Worm (Caenorhabditis elegans) whole organism, late embryonic: ENCODE results near the gene clc-12.
A peak's percentile ranks its signal among the peaks of the same experiment; 100 is the strongest.

ENCODE experiments used
- C38D4.7 ChIP-seq: fragments of 200-800 bp; sonication (Bioruptor generic); optimal IDR thresholded peaks from 2 replicates; lab custom pipeline; 2018; ENCODE audit warnings: mild to moderate bottlenecking, missing genetic modification characterization, moderate library complexity, missing compliant biosample characterization
- F13H6.1 ChIP-seq: sonication (generic microtip); optimal IDR thresholded peaks from 2 replicates; lab custom pipeline; 2016; ENCODE audit warnings: missing genetic modification characterization, missing compliant biosample characterization
- K09A11.1 ChIP-seq: sonication (generic microtip); optimal IDR thresholded peaks from 2 replicates; lab custom pipeline; 2017; ENCODE audit warnings: antibody characterized with exemption, mild to moderate bottlenecking, missing genetic modification characterization, missing compliant biosample characterization; ENCODE audit not compliant: insufficient read depth
- ahr-1 ChIP-seq: sonication (generic microtip); optimal IDR thresholded peaks from 2 replicates; lab custom pipeline; 2016; ENCODE audit warnings: missing genetic modification characterization, missing compliant biosample characterization
- ceh-14 ChIP-seq: sonication (generic microtip); optimal IDR thresholded peaks from 2 replicates; lab custom pipeline; 2016; ENCODE audit warnings: missing genotype, missing genetic modification characterization, missing compliant biosample characterization
- ceh-18 ChIP-seq: sonication (generic microtip); optimal IDR thresholded peaks from 2 replicates; lab custom pipeline; 2016; ENCODE audit warnings: missing genetic modification characterization, missing compliant biosample characterization
- ceh-19 ChIP-seq: fragments of 200-800 bp; sonication (Bioruptor generic); optimal IDR thresholded peaks from 2 replicates; lab custom pipeline; 2018; ENCODE audit warnings: mild to moderate bottlenecking, missing genetic modification characterization, missing compliant biosample characterization
- ceh-2 ChIP-seq: sonication (generic microtip); optimal IDR thresholded peaks from 2 replicates; lab custom pipeline; 2016; ENCODE audit warnings: missing genotype, missing genetic modification characterization, missing compliant biosample characterization
- ceh-22 ChIP-seq: sonication (generic microtip); optimal IDR thresholded peaks from 2 replicates; lab custom pipeline; 2017; ENCODE audit warnings: missing biosample characterization, missing genetic modification characterization
- ceh-24 ChIP-seq: sonication (generic microtip); optimal IDR thresholded peaks from 2 replicates; lab custom pipeline; 2016; ENCODE audit warnings: mild to moderate bottlenecking, missing genetic modification characterization, missing compliant biosample characterization
- ceh-30 ChIP-seq: fragments of 150-350 bp; optimal IDR thresholded peaks from 2 replicates; lab custom pipeline; 2014; ENCODE audit warnings: missing biosample characterization, missing genetic modification characterization
- ceh-34 ChIP-seq: sonication (generic microtip); optimal IDR thresholded peaks from 2 replicates; lab custom pipeline; 2016; ENCODE audit warnings: mild to moderate bottlenecking, missing genetic modification characterization, missing compliant biosample characterization
- ceh-45 ChIP-seq: fragments of 200-800 bp; sonication (Bioruptor generic); IDR thresholded peaks from 2 replicates; pipeline ENCODE4 v1.3.6; 2022; ENCODE audit warnings: missing genetic modification reagents, missing genetic modification characterization, missing compliant biosample characterization
- ceh-48 ChIP-seq: sonication (generic microtip); optimal IDR thresholded peaks from 2 replicates; lab custom pipeline; 2016; ENCODE audit warnings: missing genetic modification characterization, inconsistent platforms, missing compliant biosample characterization
- che-1 ChIP-seq: sonication (generic microtip); optimal IDR thresholded peaks from 2 replicates; lab custom pipeline; 2016; ENCODE audit warnings: mild to moderate bottlenecking, missing genetic modification characterization, missing compliant biosample characterization
- dmd-4 ChIP-seq: sonication (generic microtip); optimal IDR thresholded peaks from 2 replicates; lab custom pipeline; 2016; ENCODE audit warnings: borderline replicate concordance, missing genetic modification characterization, missing compliant biosample characterization
- elt-4 ChIP-seq: sonication (generic microtip); optimal IDR thresholded peaks from 2 replicates; lab custom pipeline; 2016; ENCODE audit warnings: missing genetic modification characterization, missing compliant biosample characterization
- ets-4 ChIP-seq: sonication (generic microtip); optimal IDR thresholded peaks from 2 replicates; lab custom pipeline; 2016; ENCODE audit warnings: missing genetic modification characterization, missing compliant biosample characterization
- eyg-1 ChIP-seq: sonication (generic microtip); optimal IDR thresholded peaks from 2 replicates; lab custom pipeline; 2016; ENCODE audit warnings: missing genotype, missing genetic modification characterization, missing compliant biosample characterization
- fkh-6 ChIP-seq: sonication (generic microtip); optimal IDR thresholded peaks from 2 replicates; lab custom pipeline; 2016; ENCODE audit warnings: missing genetic modification characterization, missing compliant biosample characterization
- hlh-15 ChIP-seq: sonication (generic microtip); optimal IDR thresholded peaks from 2 replicates; lab custom pipeline; 2016; ENCODE audit warnings: missing genetic modification characterization, missing compliant biosample characterization
- hlh-6 ChIP-seq: sonication (generic microtip); optimal IDR thresholded peaks from 2 replicates; lab custom pipeline; 2016; ENCODE audit warnings: missing genotype, missing genetic modification characterization, missing compliant biosample characterization
- madf-2 ChIP-seq: sonication (generic microtip); optimal IDR thresholded peaks from 2 replicates; lab custom pipeline; 2017; ENCODE audit warnings: missing genetic modification characterization, missing compliant biosample characterization
- mec-3 ChIP-seq: sonication (generic microtip); optimal IDR thresholded peaks from 2 replicates; lab custom pipeline; 2016; ENCODE audit warnings: borderline replicate concordance, missing genetic modification characterization, missing compliant biosample characterization
- nfya-1 ChIP-seq: sonication (generic microtip); optimal IDR thresholded peaks from 2 replicates; lab custom pipeline; 2017; ENCODE audit warnings: missing genetic modification characterization, mild to moderate bottlenecking, missing compliant biosample characterization, antibody characterized with exemption, moderate library complexity
- nhr-11 ChIP-seq: fragments of 150-350 bp; optimal IDR thresholded peaks from 2 replicates; lab custom pipeline; 2014; ENCODE audit warnings: missing biosample characterization, missing genetic modification characterization
- nhr-232 ChIP-seq: sonication (generic microtip); optimal IDR thresholded peaks from 2 replicates; lab custom pipeline; 2016; ENCODE audit warnings: missing genetic modification characterization, missing compliant biosample characterization
- npax-4 ChIP-seq: sonication (generic microtip); optimal IDR thresholded peaks from 2 replicates; lab custom pipeline; 2016; ENCODE audit warnings: missing genetic modification characterization, missing compliant biosample characterization
- pag-3 ChIP-seq: sonication (generic microtip); optimal IDR thresholded peaks from 2 replicates; lab custom pipeline; 2016; ENCODE audit warnings: missing compliant biosample characterization, missing genetic modification characterization, borderline replicate concordance
- pat-9 ChIP-seq: fragments of 200-800 bp; sonication (Bioruptor generic); optimal IDR thresholded peaks from 2 replicates; lab custom pipeline; 2018; ENCODE audit warnings: mild to moderate bottlenecking, missing genetic modification characterization, moderate library complexity, missing compliant biosample characterization
- pha-4 ChIP-seq: fragments of 150-350 bp; optimal IDR thresholded peaks from 2 replicates; lab custom pipeline; 2018; ENCODE audit warnings: missing biosample characterization, missing genetic modification reagents, missing genetic modification characterization
- pqm-1 ChIP-seq: sonication (generic microtip); optimal IDR thresholded peaks from 2 replicates; lab custom pipeline; 2016; ENCODE audit warnings: missing genetic modification characterization, missing compliant biosample characterization
- ref-2 ChIP-seq: sonication (generic microtip); optimal IDR thresholded peaks from 2 replicates; lab custom pipeline; 2016; ENCODE audit warnings: missing genetic modification characterization, missing compliant biosample characterization
- sdc-2 ChIP-seq: sonication (generic microtip); optimal IDR thresholded peaks from 2 replicates; lab custom pipeline; 2016; ENCODE audit warnings: missing genotype, missing genetic modification characterization, missing compliant biosample characterization
- sox-4 ChIP-seq: sonication (generic microtip); optimal IDR thresholded peaks from 2 replicates; lab custom pipeline; 2017; ENCODE audit warnings: mild to moderate bottlenecking, missing genetic modification characterization, inconsistent platforms, missing compliant biosample characterization
- tbx-7 ChIP-seq: sonication (generic microtip); optimal IDR thresholded peaks from 2 replicates; lab custom pipeline; 2016; ENCODE audit warnings: missing genotype, missing genetic modification characterization, missing compliant biosample characterization
- ttx-3 ChIP-seq: sonication (generic microtip); optimal IDR thresholded peaks from 2 replicates; lab custom pipeline; 2016; ENCODE audit warnings: missing genetic modification reagents, missing genetic modification characterization, missing compliant biosample characterization
- unc-3 ChIP-seq, 2 experiments: fragments of 200-800 bp in 1 of 2; sonication (Bioruptor generic) in 1 of 2; sonication (generic microtip) in 1 of 2; conservative IDR thresholded peaks in 1 of 2; optimal IDR thresholded peaks in 1 of 2; 2 replicates each; pipeline versions ENCODE4 v1.3.6 to Lab custom; 2016 to 2022; ENCODE audit warnings: missing compliant biosample characterization in 2 of 2, missing genetic modification characterization in 2 of 2, missing genetic modification reagents in 1 of 2
- unc-42 ChIP-seq: sonication (generic microtip); optimal IDR thresholded peaks from 2 replicates; lab custom pipeline; 2016; ENCODE audit warnings: missing genotype, missing genetic modification characterization, missing compliant biosample characterization
- unc-55 ChIP-seq: sonication (generic microtip); optimal IDR thresholded peaks from 2 replicates; lab custom pipeline; 2017; ENCODE audit warnings: missing biosample characterization, missing genetic modification reagents, missing genetic modification characterization
- unc-86 ChIP-seq: sonication (generic microtip); optimal IDR thresholded peaks from 2 replicates; lab custom pipeline; 2016; ENCODE audit warnings: missing genetic modification characterization, missing compliant biosample characterization
- zip-5 ChIP-seq: sonication (generic microtip); optimal IDR thresholded peaks from 2 replicates; lab custom pipeline; 2016; ENCODE audit warnings: missing genetic modification characterization, missing compliant biosample characterization

The clc-12 gene

DNA sequence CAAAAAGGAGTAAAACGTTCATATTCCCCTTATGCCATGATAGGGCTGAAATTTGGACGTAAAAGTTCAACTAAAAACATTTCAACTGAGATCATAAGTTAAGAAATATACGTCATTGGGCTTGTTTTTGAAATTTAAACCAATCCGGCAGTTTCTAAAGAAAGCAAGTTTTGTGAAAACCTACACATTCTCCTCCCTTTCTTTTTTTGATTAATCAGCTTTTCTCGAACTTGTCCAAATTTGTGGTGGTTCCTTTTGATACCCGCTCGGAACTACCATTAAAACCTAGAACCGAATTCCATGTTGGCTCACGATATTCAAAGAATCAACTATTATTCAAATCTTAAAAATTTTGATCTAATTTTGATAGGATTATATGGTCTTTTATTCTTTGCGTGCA is 28.8 kb downstream of the clc-12 start, which contains the start of gene srz-54:
Gene srz-54, plus strand, starts transcription at position 301 of the 400 bp plus-strand sequence.
- no peak for TF ChIP-seq ceh-19 (GFP tag; lab: Kevin White, UChicago)
- no peak for TF ChIP-seq ceh-30 (tag; lab: Kevin White, UChicago)
- TF ChIP-seq ceh-34 (tag; lab: Kevin White, UChicago) = no peak
- TF ChIP-seq nhr-232 (tag; lab: Kevin White, UChicago) = no peak

DNA sequence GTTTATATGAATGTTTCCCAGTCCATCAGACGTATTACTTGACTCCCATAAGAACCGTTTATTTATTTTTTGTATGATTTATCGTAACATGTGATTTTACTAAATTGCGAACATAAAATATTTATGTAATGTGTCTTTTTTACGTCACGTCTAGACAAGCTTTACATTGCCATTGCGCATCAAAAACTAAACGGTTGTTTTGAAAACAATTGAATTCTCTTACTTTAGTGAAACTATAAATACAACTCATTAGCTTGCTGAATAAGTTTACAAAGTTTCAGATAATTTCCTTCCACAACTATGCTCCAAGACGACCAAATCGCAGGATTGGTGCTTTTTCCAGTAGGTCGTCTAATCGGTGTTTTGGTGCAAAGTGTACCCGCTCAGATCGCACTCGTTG is 34.3 kb downstream of the clc-12 start, which contains the start of gene srx-54:
Gene srx-54, plus strand, starts transcription at position 301 of the 400 bp plus-strand sequence.
- TF ChIP-seq eyg-1 = no peak
- TF ChIP-seq fkh-6 = no peak
- no peak for TF ChIP-seq ets-4
- no peak for TF ChIP-seq pat-9 (tag; lab: Kevin White, UChicago)
- no peak for TF ChIP-seq unc-86
- no peak for TF ChIP-seq ceh-48 (tag; lab: Kevin White, UChicago)
- no peak for TF ChIP-seq dmd-4 (tag; lab: Kevin White, UChicago)
- no peak for TF ChIP-seq C38D4.7 (GFP tag; lab: Kevin White, UChicago)

DNA sequence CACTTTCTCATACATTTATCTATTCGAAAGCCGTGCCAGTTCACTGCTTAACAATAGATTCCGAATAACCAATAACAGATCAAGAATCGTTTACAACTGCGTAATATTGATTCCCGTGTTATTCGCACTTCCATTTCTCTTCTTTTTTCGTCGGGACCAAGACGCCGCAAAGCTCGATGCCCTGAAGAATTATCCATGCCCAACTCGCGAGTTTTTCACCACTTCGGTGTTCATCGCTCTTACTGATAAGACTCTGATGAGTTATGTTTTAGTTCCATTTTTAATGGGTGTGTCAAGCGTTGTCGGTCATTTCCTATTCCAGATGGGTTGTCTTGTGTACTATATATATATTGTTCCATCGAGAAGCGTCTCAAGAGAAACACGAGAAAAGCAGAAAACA is 35.9 kb downstream of the clc-12 start:
- TF ChIP-seq zip-5 (tag; lab: Kevin White, UChicago) (no peak), ceh-30 (tag; lab: Kevin White, UChicago) (no peak), madf-2 (tag; lab: Kevin White, UChicago) (no peak)

DNA sequence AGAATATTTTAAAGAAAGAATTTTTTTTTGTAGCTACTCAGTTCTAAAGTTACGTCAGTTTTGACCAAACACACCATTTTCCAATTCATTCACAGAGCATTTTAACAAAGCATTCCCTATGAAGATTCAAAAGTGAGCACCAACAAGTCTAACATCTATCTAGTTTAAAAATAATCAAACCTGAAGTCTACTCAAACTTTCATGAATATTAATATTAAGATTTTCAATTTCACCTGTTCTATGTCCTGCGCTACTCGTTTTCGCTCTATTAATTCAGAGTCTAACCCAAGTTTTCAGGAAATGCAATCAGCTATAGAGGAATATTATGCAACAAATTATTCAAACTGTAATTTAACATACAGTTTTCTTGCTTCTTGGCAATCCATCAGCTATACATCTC is 37.1 kb downstream of the clc-12 start, which contains the start of gene srh-119:
Gene srh-119, plus strand, starts transcription at position 301 of the 400 bp plus-strand sequence.
- TF ChIP-seq elt-4 (no peak), unc-42 (tag; lab: Kevin White, UChicago) (no peak), nhr-232 (tag; lab: Kevin White, UChicago) (no peak), npax-4 (no peak), ets-4 (no peak), hlh-15 (tag; lab: Kevin White, UChicago) (no peak), ttx-3 (tag; lab: Kevin White, UChicago) (no peak), ref-2 (tag; lab: Kevin White, UChicago) (no peak), hlh-6 (no peak), nfya-1 (no peak), ceh-24 (tag; lab: Kevin White, UChicago) (no peak), unc-3 (GFP tag; conservative IDR thresholded peaks at IDR 0.05; lab: Robert Waterston, UW) (no peak), unc-3 (tag; optimal IDR thresholded peaks at IDR 0.05; lab: Kevin White, UChicago) (no peak), K09A11.1 (tag; lab: Kevin White, UChicago) (no peak), F13H6.1 (tag; lab: Kevin White, UChicago) (no peak), ahr-1 (tag; lab: Kevin White, UChicago) (no peak)

DNA sequence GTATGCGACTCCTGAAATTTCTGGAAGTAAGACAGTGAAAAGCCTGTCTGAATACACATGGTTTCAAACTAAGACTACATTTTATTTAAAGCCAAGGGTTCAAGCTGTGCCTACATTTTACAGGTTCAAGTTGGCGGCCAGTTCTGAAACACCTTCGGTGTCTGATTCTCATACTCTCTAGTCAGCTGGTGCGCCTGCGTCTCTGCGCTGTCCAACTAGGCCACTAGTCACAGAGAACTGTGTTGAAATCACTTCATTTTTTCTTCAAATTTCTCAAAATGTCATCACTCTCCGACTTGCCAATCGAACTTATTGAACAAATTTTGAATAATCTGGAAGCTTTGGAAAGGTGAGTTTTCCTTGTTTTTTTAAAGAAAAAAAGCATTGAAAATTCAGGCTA is 42.6 kb downstream of the clc-12 start, which contains the start of gene fbxa-90:
Gene fbxa-90, plus strand, starts transcription at position 179 of the 400 bp plus-strand sequence.
- no peak for TF ChIP-seq ahr-1 (tag; lab: Kevin White, UChicago)
- TF ChIP-seq unc-55 (GFP tag; lab: Kevin White, UChicago) = no peak
- no peak for TF ChIP-seq C38D4.7 (GFP tag; lab: Kevin White, UChicago)
- TF ChIP-seq npax-4 = no peak
- TF ChIP-seq ceh-45 = no peak

DNA sequence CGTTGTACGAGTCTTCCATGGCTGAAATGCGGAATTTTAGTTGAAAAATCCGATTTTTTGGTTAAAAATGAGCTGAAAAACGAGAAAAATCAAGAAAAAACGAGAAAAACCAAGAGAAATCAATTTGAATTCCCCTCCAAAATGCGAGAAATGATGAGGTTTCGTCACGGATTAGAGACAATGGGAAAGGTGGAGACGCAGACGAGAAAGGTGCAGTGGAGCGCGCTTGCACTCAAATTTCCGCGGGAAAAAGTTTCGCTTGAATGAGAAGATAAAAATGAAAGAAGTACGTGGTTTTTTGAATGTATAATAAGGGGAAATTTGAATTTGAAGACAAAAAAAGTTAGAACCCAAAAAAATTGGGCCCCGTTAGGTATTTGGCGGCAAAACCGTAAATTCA is 43.5 kb downstream of the clc-12 start, which contains the start of gene efl-1:
Gene efl-1, minus strand, starts transcription at position 21 of the 400 bp plus-strand sequence.
- TF ChIP-seq nhr-232 (tag; lab: Kevin White, UChicago) (no peak), eyg-1 (no peak), mec-3 (tag; lab: Kevin White, UChicago) (no peak), ceh-14 (peak; percentile 77), pat-9 (tag; lab: Kevin White, UChicago) (no peak), fkh-6 (no peak), elt-4 (no peak), pag-3 (no peak), ceh-18 (tag; lab: Kevin White, UChicago) (peak; percentile 70), ref-2 (tag; lab: Kevin White, UChicago) (peak; percentile 66), sox-4 (tag; lab: Kevin White, UChicago) (no peak), ceh-2 (tag; lab: Kevin White, UChicago) (no peak), ceh-22 (tag; lab: Kevin White, UChicago) (no peak), nhr-11 (tag; lab: Kevin White, UChicago) (no peak), pha-4 (tag; lab: Kevin White, UChicago) (no peak), che-1 (no peak), pqm-1 (tag; lab: Kevin White, UChicago) (peak; percentile 19), tbx-7 (tag; lab: Kevin White, UChicago) (no peak), unc-86 (no peak), C38D4.7 (GFP tag; lab: Kevin White, UChicago) (no peak), unc-42 (tag; lab: Kevin White, UChicago) (peak; percentile 98), sdc-2 (tag; lab: Kevin White, UChicago) (no peak)
